Fruit fly (Drosophila melanogaster): ENCODE data around the gene CG17721.
A peak's percentile ranks its signal among the peaks of the same experiment; 100 is the strongest.

dm6 chr3R:11214449-11214950, 20.4 kb upstream of the CG17721 start, which contains the start of gene ZnT86D:
- TF ChIP-seq gl (tag; optimal IDR thresholded peaks at IDR 0.05) (no peak), CG8301 (tag; optimal IDR thresholded peaks at IDR 0.05) (peak; percentile 47), Snoo (tag; optimal IDR thresholded peaks at IDR 0.05) (peak; percentile 35), D1 (tag; optimal IDR thresholded peaks at IDR 0.05) (no peak), Pif1A (GFP tag; optimal IDR thresholded peaks at IDR 0.05) (no peak), fd96Ca (GFP tag; IDR thresholded peaks at IDR 0.05) (no peak), CG17806 (tag; optimal IDR thresholded peaks at IDR 0.05) (peak; percentile 45), CG12605 (GFP tag; IDR thresholded peaks at IDR 0.05) (peak; percentile 55)
